Fruit fly (Drosophila melanogaster): Measurements from ENCODE around the gene Pep.
A peak's percentile ranks its signal among the peaks of the same experiment; 100 is the strongest.

Pep gene

dm6 chr3L:17609068-17609382, 35.8 kb downstream of the Pep start:
- no peak for TF ChIP-seq CG17801 (GFP tag; optimal IDR thresholded peaks at IDR 0.05; ENCODE audit: partially characterized antibody)

DNA sequence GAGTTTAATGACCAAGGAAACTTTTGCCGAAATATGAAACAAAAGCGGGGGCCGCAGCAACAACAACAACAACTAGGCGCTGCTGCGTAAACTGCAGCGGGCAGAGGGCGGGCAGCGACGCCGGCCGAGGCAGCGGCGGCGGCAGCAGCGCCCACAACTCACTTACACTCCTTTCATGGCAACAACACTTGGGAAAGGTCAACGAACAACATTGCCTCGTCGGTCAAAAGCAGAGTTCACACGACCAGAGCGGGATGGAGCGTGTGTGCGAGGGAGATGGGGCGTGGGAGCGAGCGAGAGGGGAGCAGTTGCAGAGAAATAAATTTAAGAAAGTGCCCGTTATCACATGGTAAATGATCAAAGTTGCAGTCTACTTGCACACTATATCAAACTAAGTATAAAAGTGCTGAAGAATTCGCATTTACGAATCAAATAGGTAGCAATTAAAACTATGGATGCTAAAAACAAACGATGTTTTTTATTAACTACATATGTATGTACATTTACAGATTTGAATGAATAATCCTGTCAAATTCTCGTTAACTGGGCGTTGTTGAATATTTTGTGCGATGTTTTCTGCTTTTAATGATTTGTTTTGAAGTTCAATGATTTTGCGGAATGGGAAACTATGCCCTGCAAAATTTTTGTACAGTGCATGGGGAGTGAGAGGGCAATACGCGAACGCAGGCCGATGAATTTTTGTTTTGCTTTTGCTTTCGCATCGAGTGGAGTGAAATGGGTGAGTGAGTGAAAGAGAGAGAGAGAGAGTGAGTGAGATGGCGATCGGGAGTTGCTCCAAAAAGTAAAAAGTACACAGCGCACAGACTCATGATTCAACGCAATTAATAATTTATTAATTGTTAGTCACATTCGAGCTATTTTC, 36.4 kb downstream of the Pep start:
- no peak for TF ChIP-seq CG17801 (GFP tag; optimal IDR thresholded peaks at IDR 0.05; ENCODE audit: partially characterized antibody)

DNA sequence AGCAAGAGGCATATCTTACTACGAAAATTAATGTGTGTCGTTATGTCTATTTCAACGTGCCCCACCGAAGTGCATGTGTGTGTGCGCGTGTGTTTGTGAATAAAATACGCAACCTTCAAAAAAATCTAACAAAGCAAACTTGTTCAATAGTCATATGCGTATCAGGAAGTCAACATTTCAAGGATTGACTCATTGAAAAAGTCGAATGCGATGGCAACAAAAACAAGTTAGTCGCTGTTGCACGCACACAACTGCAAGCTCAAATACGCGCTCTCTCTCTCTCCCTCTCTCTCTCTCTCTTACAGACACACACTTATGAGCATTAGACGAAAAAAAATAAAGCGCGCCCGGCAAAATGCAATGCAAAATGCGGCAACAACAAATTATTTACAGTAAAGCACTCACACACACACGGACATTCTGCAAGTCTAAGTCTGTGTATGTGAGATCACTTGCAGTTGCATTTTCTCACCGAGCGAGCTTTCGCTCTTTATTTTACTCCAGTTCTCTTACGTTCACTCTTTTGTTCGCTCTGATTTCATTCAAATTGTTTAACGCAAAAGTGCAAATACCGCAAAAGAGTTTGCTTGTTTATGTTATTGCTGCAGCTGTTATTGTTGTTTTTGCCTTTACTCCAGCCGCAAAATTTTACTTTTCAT, 38.1 kb downstream of the Pep start:
- TF ChIP-seq CG17801 (GFP tag; optimal IDR thresholded peaks at IDR 0.05; ENCODE audit: partially characterized antibody) = no peak

- no peak for TF ChIP-seq CG17801 (GFP tag; optimal IDR thresholded peaks at IDR 0.05; ENCODE audit: partially characterized antibody)
Observed at dm6 chr3L:17604891-17605290, 39.9 kb downstream of the Pep start.

DNA sequence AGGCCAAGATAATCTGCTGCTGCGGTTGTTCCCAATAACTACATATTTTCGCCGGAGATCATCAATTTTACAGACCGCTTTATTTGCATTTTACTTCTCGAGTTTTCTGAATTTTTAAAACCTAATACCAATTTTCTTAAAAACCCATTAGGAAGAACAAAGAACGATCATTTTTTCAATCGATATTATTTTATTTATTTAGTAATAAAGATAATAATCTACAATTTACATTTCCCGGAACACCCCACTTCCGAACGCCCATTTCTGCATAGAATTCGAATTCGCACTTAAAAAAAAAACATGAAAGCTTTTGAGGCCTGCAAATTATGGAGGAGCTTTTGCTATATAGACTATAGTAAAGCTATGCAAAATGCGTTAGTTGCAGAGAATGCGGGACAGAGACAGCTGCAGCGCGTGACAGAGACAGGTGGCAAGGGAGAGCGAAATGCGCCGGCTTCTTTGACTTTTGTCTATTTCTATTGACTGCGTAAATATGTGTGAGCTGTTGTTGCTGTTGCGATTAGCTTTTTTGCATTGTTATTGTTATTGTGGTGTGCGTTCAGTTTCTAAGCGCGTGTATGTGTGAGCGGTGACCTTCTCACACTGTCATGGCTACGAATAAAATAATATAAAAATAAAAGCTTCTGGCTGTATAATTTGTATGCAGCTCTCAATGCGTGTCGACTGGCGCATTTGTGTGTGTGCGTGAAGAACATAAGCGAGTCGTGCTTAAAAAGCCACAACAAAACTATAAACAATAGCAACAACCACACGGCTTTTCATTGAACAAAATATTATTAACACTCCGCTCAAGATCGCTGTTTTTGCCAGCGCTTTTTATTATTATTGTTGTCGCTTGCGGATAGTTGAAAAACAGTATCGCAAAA, 41.1 kb downstream of the Pep start:
- no peak for TF ChIP-seq CG17801 (GFP tag; optimal IDR thresholded peaks at IDR 0.05; ENCODE audit: partially characterized antibody)

- peak; percentile 87 for TF ChIP-seq CG17801 (GFP tag; optimal IDR thresholded peaks at IDR 0.05; ENCODE audit: partially characterized antibody)
Observed at dm6 chr3L:17596897-17597296, 47.9 kb downstream of the Pep start.

DNA sequence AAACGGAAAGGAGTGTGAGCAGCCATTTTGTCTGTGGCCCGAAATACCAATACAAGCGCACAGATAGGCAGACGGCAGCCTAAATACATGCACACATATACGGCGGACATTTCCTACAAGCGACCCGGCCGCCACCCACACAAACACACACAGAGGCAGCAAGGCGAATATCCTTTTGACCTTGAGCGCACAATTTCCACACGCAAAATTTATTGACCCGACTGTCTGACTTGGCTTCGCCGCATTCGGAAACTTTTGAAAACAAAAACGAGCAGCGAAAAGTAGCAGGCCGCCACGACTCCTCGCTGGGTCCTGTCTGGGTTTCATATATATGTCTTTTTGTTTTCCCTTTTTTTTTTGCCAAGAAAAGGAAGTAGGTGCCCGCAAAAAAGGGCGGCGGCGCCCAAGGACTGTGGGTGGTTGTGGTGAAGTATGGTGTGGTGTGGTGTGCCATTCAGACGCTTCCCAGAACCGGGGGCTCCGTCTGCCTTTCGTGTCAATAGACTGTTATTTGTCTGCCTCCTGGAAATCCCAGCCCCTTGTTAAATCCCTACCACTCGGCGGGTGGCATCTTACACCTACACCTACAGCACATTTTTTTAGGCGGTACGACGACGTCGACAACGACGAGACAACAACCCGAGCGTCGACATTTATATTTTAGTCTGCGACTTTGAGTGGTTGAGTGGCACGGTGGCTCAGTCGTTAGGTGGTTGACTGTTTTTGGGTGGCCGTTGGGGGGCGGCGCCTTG, 48.9 kb downstream of the Pep start:
- TF ChIP-seq CG17801 (GFP tag; optimal IDR thresholded peaks at IDR 0.05; ENCODE audit: partially characterized antibody) = no peak

DNA sequence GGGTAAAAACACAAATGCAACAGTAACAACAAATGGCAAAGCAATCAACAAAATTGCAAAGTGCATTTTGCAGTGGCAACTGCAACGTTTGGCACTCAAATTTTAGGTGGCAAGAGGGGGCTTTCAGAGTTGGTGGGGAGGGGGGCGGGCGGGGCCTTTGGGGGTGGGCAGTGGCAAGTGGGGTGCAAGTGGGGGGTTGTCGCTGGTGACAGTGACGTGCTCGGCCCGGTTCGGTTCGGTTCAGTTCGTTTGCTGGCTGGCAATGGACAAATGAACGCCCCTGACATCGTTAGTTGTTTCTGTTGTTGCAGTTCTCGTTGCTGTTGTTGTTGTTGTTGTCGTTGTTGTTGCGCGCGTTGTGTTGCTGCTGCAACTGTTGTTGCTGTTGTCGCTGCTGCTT, 51.7 kb downstream of the Pep start:
- no peak for TF ChIP-seq CG17801 (GFP tag; optimal IDR thresholded peaks at IDR 0.05; ENCODE audit: partially characterized antibody)

DNA sequence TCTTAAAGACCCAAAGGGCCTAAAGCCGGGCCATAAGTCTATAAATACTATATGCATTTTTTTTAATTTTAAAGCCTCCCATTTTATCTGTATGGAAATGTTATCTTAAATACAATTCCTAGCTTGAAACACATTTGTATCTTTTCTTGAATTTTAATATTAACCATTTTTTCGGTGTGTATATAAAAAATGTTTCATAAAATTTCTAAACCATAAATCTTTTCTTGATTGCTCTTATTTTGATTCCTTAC, 53.7 kb downstream of the Pep start:
- TF ChIP-seq CG17801 (GFP tag; optimal IDR thresholded peaks at IDR 0.05; ENCODE audit: partially characterized antibody) = no peak

DNA sequence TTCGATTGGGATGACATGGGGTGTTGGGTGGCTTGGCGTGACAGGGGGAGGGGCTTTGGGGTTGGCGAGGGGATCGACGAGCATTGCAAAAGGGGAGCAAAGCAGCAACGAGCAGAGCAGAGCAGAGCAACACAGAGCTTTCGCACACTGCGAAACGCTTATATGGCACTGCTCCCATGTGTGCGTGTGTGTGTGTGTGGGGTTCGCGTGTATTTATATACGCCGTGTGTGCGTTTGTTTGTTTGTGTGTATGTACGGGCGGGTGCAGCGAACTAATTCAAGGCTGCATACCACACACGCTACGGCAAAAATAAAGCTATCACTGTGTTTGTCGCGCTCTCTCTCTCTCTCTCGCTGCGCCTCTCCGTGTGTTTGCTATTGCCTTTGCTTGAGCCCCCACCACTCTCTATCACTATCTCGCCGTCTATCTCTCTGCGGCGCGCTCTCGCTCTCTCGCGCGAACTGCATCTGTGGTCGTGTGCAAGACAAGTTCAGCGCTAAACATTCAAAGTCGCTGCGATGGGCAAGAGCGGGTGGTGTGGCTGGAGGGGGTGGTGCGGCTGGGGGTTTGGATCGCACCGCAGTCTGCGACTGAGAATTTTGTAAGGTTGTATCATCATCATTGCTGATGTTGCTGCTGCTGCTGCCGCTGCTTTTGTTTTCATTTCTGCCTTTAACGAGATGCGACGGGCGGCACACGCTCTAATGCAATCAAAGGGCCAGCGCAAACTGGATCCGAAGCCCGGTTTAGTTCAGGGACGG, 54.2 kb downstream of the Pep start:
- TF ChIP-seq CG17801 (GFP tag; optimal IDR thresholded peaks at IDR 0.05; ENCODE audit: partially characterized antibody) = no peak

dm6 chr3L:17590049-17590448, 54.8 kb downstream of the Pep start:
- TF ChIP-seq CG17801 (GFP tag; optimal IDR thresholded peaks at IDR 0.05; ENCODE audit: partially characterized antibody) = no peak

dm6 chr3L:17588686-17589085, 56.1 kb downstream of the Pep start:
- no peak for TF ChIP-seq CG17801 (GFP tag; optimal IDR thresholded peaks at IDR 0.05; ENCODE audit: partially characterized antibody)

All from ovary, adult (tissue).